Worm (Caenorhabditis elegans) whole organism, late embryonic: ENCODE data around the gene C32B5.7.
"Not testable (repeated sequence)": the region's sequence is repeated elsewhere in the genome, so short reads cannot be mapped to it uniquely, and the experiment has no call there.

Experiments used
- F13H6.1 ChIP-seq: sonication (generic microtip); optimal IDR thresholded peaks from 2 replicates; lab custom pipeline; 2016; ENCODE audit warnings: missing genetic modification characterization, missing compliant biosample characterization
- dve-1 ChIP-seq: sonication (generic microtip); optimal IDR thresholded peaks from 2 replicates; lab custom pipeline; 2017; ENCODE audit warnings: antibody characterized with exemption, mild to moderate bottlenecking, missing genetic modification characterization, missing compliant biosample characterization
- eyg-1 ChIP-seq: sonication (generic microtip); optimal IDR thresholded peaks from 2 replicates; lab custom pipeline; 2016; ENCODE audit warnings: missing genotype, missing genetic modification characterization, missing compliant biosample characterization
- nhr-11 ChIP-seq: fragments of 150-350 bp; optimal IDR thresholded peaks from 2 replicates; lab custom pipeline; 2014; ENCODE audit warnings: missing biosample characterization, missing genetic modification characterization
- nhr-232 ChIP-seq: sonication (generic microtip); optimal IDR thresholded peaks from 2 replicates; lab custom pipeline; 2016; ENCODE audit warnings: missing genetic modification characterization, missing compliant biosample characterization
- npax-4 ChIP-seq: sonication (generic microtip); optimal IDR thresholded peaks from 2 replicates; lab custom pipeline; 2016; ENCODE audit warnings: missing genetic modification characterization, missing compliant biosample characterization
- odd-2 ChIP-seq: sonication (generic microtip); optimal IDR thresholded peaks from 2 replicates; lab custom pipeline; 2017; ENCODE audit warnings: antibody characterized with exemption, mild to moderate bottlenecking, missing genetic modification characterization, missing compliant biosample characterization
- pha-4 ChIP-seq: fragments of 150-350 bp; optimal IDR thresholded peaks from 2 replicates; lab custom pipeline; 2018; ENCODE audit warnings: missing biosample characterization, missing genetic modification reagents, missing genetic modification characterization
- pros-1 ChIP-seq: fragments of 150-350 bp; optimal IDR thresholded peaks from 2 replicates; lab custom pipeline; 2014; ENCODE audit warnings: missing biosample characterization, missing genetic modification reagents, missing genetic modification characterization
- ref-2 ChIP-seq: sonication (generic microtip); optimal IDR thresholded peaks from 2 replicates; lab custom pipeline; 2016; ENCODE audit warnings: missing genetic modification characterization, missing compliant biosample characterization
- sdc-2 ChIP-seq: sonication (generic microtip); optimal IDR thresholded peaks from 2 replicates; lab custom pipeline; 2016; ENCODE audit warnings: missing genotype, missing genetic modification characterization, missing compliant biosample characterization
- tbx-2 ChIP-seq: sonication (generic microtip); optimal IDR thresholded peaks from 2 replicates; lab custom pipeline; 2016; ENCODE audit warnings: missing genetic modification characterization, missing compliant biosample characterization
- unc-55 ChIP-seq: sonication (generic microtip); optimal IDR thresholded peaks from 2 replicates; lab custom pipeline; 2017; ENCODE audit warnings: missing biosample characterization, missing genetic modification reagents, missing genetic modification characterization
- zip-5 ChIP-seq: sonication (generic microtip); optimal IDR thresholded peaks from 2 replicates; lab custom pipeline; 2016; ENCODE audit warnings: missing genetic modification characterization, missing compliant biosample characterization

ce11 chrII:930871-931270, 29.5 kb upstream of the C32B5.7 start, which contains the start of gene fbxc-34:
- TF ChIP-seq eyg-1 (tag; lab: Kevin White, UChicago); ref-2 (tag; lab: Kevin White, UChicago); tbx-2 (tag; lab: Kevin White, UChicago); nhr-11 (tag; lab: Kevin White, UChicago); npax-4 (tag; lab: Kevin White, UChicago); zip-5; sdc-2 (tag; lab: Kevin White, UChicago); pros-1 (tag; lab: Kevin White, UChicago); dve-1 (tag; lab: Kevin White, UChicago); pha-4; nhr-232 (tag; lab: Kevin White, UChicago); odd-2 (tag; lab: Kevin White, UChicago); F13H6.1 (tag; lab: Kevin White, UChicago); unc-55 (GFP tag; lab: Kevin White, UChicago): not testable (repeated sequence)
